Fruit fly (Drosophila melanogaster) whole organism, embryonic: Measurements from ENCODE around the gene CG31904.

Experiments
- Ada2b ChIP-seq: fragments of 200-800 bp; sonication (Bioruptor generic); IDR thresholded peaks from 2 replicates; pipeline ENCODE4 v1.3.6; 2022; ENCODE audit warnings: missing biosample characterization, missing genetic modification characterization
- CG10209 ChIP-seq: fragments of 200-800 bp; sonication (Bioruptor generic); optimal IDR thresholded peaks from 3 replicates; lab custom pipeline; 2017; ENCODE audit warnings: missing biosample characterization, mild to moderate bottlenecking, missing genetic modification characterization, missing genetic modification reagents
- CG10321 ChIP-seq: fragments of 200-800 bp; sonication (Bioruptor generic); IDR thresholded peaks from 2 replicates; pipeline ENCODE4 v1.3.6; 2022; ENCODE audit warnings: missing biosample characterization, missing genetic modification characterization
- CG11085 ChIP-seq: fragments of 200-800 bp; sonication (Bioruptor generic); IDR thresholded peaks from 2 replicates; pipeline ENCODE4 v1.3.6; 2022; ENCODE audit warnings: missing biosample characterization, missing genetic modification characterization
- CG12071 ChIP-seq: fragments of 200-800 bp; sonication (Bioruptor generic); optimal IDR thresholded peaks from 3 replicates; lab custom pipeline; 2018; ENCODE audit warnings: missing biosample characterization, mild to moderate bottlenecking, missing genetic modification characterization
- CG12219 ChIP-seq: fragments of 200-800 bp; sonication (Bioruptor generic); optimal IDR thresholded peaks from 3 replicates; lab custom pipeline; 2018; ENCODE audit warnings: missing biosample characterization, mild to moderate bottlenecking, missing genetic modification characterization
- CG13424 ChIP-seq: fragments of 200-800 bp; sonication (Bioruptor generic); optimal IDR thresholded peaks from 2 replicates; lab custom pipeline; 2019; ENCODE audit warnings: missing biosample characterization, mild to moderate bottlenecking, missing genetic modification characterization, moderate library complexity
- CG14965 ChIP-seq: fragments of 200-800 bp; sonication (Bioruptor generic); optimal IDR thresholded peaks from 2 replicates; lab custom pipeline; 2016; ENCODE audit warnings: missing biosample characterization, missing genetic modification characterization, borderline replicate concordance
- CG16863 ChIP-seq: fragments of 200-800 bp; sonication (Bioruptor generic); optimal IDR thresholded peaks from 3 replicates; lab custom pipeline; 2016; ENCODE audit warnings: missing biosample characterization, missing genetic modification characterization
- CG17359 ChIP-seq: fragments of 200-800 bp; sonication (Bioruptor generic); optimal IDR thresholded peaks from 3 replicates; lab custom pipeline; 2018; ENCODE audit warnings: missing biosample characterization, mild to moderate bottlenecking, missing genetic modification characterization, moderate library complexity
- CG18764 ChIP-seq: fragments of 200-800 bp; sonication (Bioruptor generic); optimal IDR thresholded peaks from 3 replicates; lab custom pipeline; 2016; ENCODE audit warnings: missing biosample characterization, missing genetic modification characterization
- CG2678 ChIP-seq: fragments of 200-800 bp; sonication (Bioruptor generic); optimal IDR thresholded peaks from 3 replicates; lab custom pipeline; 2019; ENCODE audit warnings: missing biosample characterization, mild to moderate bottlenecking, missing genetic modification characterization, moderate library complexity
- CG2889 ChIP-seq: fragments of 200-800 bp; sonication (Bioruptor generic); IDR thresholded peaks from 3 replicates; pipeline ENCODE4 v1.3.6; 2022; ENCODE audit warnings: missing biosample characterization, missing genetic modification characterization
- CG3281 ChIP-seq: fragments of 200-800 bp; sonication (Bioruptor generic); optimal IDR thresholded peaks from 3 replicates; lab custom pipeline; 2017; ENCODE audit warnings: missing biosample characterization, mild to moderate bottlenecking, missing genetic modification characterization
- CG4282 ChIP-seq: fragments of 200-800 bp; sonication (Bioruptor generic); optimal IDR thresholded peaks from 2 replicates; lab custom pipeline; 2016; ENCODE audit warnings: missing biosample characterization, missing genetic modification characterization
- CG6272 ChIP-seq: fragments of 200-800 bp; sonication (Bioruptor generic); IDR thresholded peaks from 2 replicates; pipeline ENCODE4 v1.3.6; 2022; ENCODE audit warnings: missing biosample characterization, missing genetic modification characterization
- CG6683 ChIP-seq: fragments of 200-800 bp; sonication (Bioruptor generic); optimal IDR thresholded peaks from 2 replicates; lab custom pipeline; 2017; ENCODE audit warnings: missing biosample characterization, mild to moderate bottlenecking, missing genetic modification characterization, missing genetic modification reagents
- CG6689 ChIP-seq: fragments of 200-800 bp; sonication (Bioruptor generic); IDR thresholded peaks from 2 replicates; pipeline ENCODE4 v1.3.6; 2022; ENCODE audit warnings: missing biosample characterization, missing genetic modification characterization
- CG6791 ChIP-seq: fragments of 200-800 bp; sonication (Bioruptor generic); IDR thresholded peaks from 3 replicates; pipeline ENCODE4 v1.3.6; 2022; ENCODE audit warnings: missing biosample characterization, missing genetic modification characterization; ENCODE audit not compliant: partially characterized antibody
- CG7928 ChIP-seq: fragments of 200-800 bp; sonication (Bioruptor generic); optimal IDR thresholded peaks from 2 replicates; lab custom pipeline; 2017; ENCODE audit warnings: missing biosample characterization, mild to moderate bottlenecking, missing genetic modification characterization
- CG8281 ChIP-seq: fragments of 200-800 bp; sonication (Bioruptor generic); optimal IDR thresholded peaks from 2 replicates; lab custom pipeline; 2018; ENCODE audit warnings: missing biosample characterization, mild to moderate bottlenecking, missing genetic modification characterization, moderate library complexity
- CG8478 ChIP-seq: fragments of >200 bp; optimal IDR thresholded peaks from 2 replicates; lab custom pipeline; 2018
- CG9876 ChIP-seq: fragments of 200-800 bp; sonication (Bioruptor generic); optimal IDR thresholded peaks from 2 replicates; lab custom pipeline; 2016; ENCODE audit warnings: missing biosample characterization, missing genetic modification characterization
- D19B ChIP-seq: fragments of 200-800 bp; sonication (Bioruptor generic); optimal IDR thresholded peaks from 2 replicates; lab custom pipeline; 2017; ENCODE audit warnings: missing biosample characterization, mild to moderate bottlenecking, missing genetic modification characterization
- Dll ChIP-seq: fragments of 200-800 bp; sonication (Bioruptor generic); IDR thresholded peaks from 4 replicates; pipeline ENCODE4 v1.3.6; 2022; ENCODE audit warnings: missing biosample characterization, missing genetic modification characterization; ENCODE audit not compliant: partially characterized antibody
- Hey ChIP-seq: fragments of 200-800 bp; sonication (Bioruptor generic); optimal IDR thresholded peaks from 3 replicates; lab custom pipeline; 2018; ENCODE audit warnings: missing biosample characterization, mild to moderate bottlenecking, missing genetic modification characterization
- NC2α ChIP-seq: fragments of 200-800 bp; sonication (Bioruptor generic); optimal IDR thresholded peaks from 2 replicates; lab custom pipeline; 2016; ENCODE audit warnings: missing biosample characterization, missing genetic modification characterization
- Poxn ChIP-seq: fragments of 200-800 bp; sonication (Bioruptor generic); IDR thresholded peaks from 2 replicates; pipeline ENCODE4 v1.3.6; 2022; ENCODE audit warnings: missing biosample characterization, missing genetic modification characterization
- Side ChIP-seq: fragments of 200-800 bp; sonication (Bioruptor generic); optimal IDR thresholded peaks from 2 replicates; lab custom pipeline; 2016; ENCODE audit warnings: missing biosample characterization, missing genetic modification characterization
- abd-A ChIP-seq: fragments of 200-800 bp; sonication (Bioruptor generic); optimal IDR thresholded peaks from 3 replicates; lab custom pipeline; 2019; ENCODE audit warnings: missing biosample characterization, mild to moderate bottlenecking, missing genetic modification characterization, moderate library complexity
- ac ChIP-seq: fragments of 200-800 bp; sonication (Bioruptor generic); optimal IDR thresholded peaks from 3 replicates; lab custom pipeline; 2017; ENCODE audit warnings: missing biosample characterization, mild to moderate bottlenecking, missing genetic modification characterization
- chinmo ChIP-seq: fragments of 200-800 bp; sonication (Bioruptor generic); IDR thresholded peaks from 4 replicates; pipeline ENCODE4 v1.3.6; 2022; ENCODE audit warnings: missing biosample characterization, missing genetic modification characterization; ENCODE audit not compliant: partially characterized antibody
- corto ChIP-seq: fragments of 200-800 bp; sonication (Bioruptor generic); optimal IDR thresholded peaks from 2 replicates; lab custom pipeline; 2016; ENCODE audit warnings: missing biosample characterization, mild to moderate bottlenecking, missing genetic modification characterization, moderate library complexity
- dm ChIP-seq: fragments of 200-800 bp; sonication (Bioruptor generic); optimal IDR thresholded peaks from 3 replicates; lab custom pipeline; 2016; ENCODE audit warnings: missing biosample characterization, missing genetic modification characterization
- gcm ChIP-seq: fragments of 200-800 bp; sonication (Bioruptor generic); optimal IDR thresholded peaks from 2 replicates; lab custom pipeline; 2019; ENCODE audit warnings: missing biosample characterization, mild to moderate bottlenecking, missing genetic modification characterization, moderate library complexity
- grau ChIP-seq: fragments of 200-800 bp; optimal IDR thresholded peaks from 3 replicates; lab custom pipeline; 2019; ENCODE audit warnings: missing biosample characterization, mild to moderate bottlenecking, missing genetic modification characterization, moderate library complexity
- ind ChIP-seq: fragments of 200-800 bp; sonication (Bioruptor generic); optimal IDR thresholded peaks from 3 replicates; lab custom pipeline; 2016; ENCODE audit warnings: missing biosample characterization, missing genetic modification characterization
- jing ChIP-seq: fragments of 200-800 bp; sonication (Bioruptor generic); optimal IDR thresholded peaks from 2 replicates; lab custom pipeline; 2018; ENCODE audit warnings: missing biosample characterization, mild to moderate bottlenecking, missing genetic modification characterization
- jumu ChIP-seq: fragments of 200-800 bp; sonication (Bioruptor generic); optimal IDR thresholded peaks from 3 replicates; lab custom pipeline; 2016; ENCODE audit warnings: missing biosample characterization, missing genetic modification characterization
- lilli ChIP-seq: fragments of 200-800 bp; sonication (Bioruptor generic); optimal IDR thresholded peaks from 3 replicates; lab custom pipeline; 2016; ENCODE audit warnings: missing biosample characterization, missing genetic modification characterization
- maf-S ChIP-seq: fragments of 200-800 bp; sonication (Bioruptor generic); optimal IDR thresholded peaks from 2 replicates; lab custom pipeline; 2016; ENCODE audit warnings: missing biosample characterization, missing genetic modification characterization
- mirr ChIP-seq: fragments of 200-800 bp; sonication (Bioruptor generic); optimal IDR thresholded peaks from 3 replicates; lab custom pipeline; 2018; ENCODE audit warnings: missing biosample characterization, mild to moderate bottlenecking, missing genetic modification characterization
- pb ChIP-seq: fragments of 200-800 bp; sonication (Bioruptor generic); optimal IDR thresholded peaks from 3 replicates; lab custom pipeline; 2016; ENCODE audit warnings: missing biosample characterization, missing genetic modification characterization
- pho ChIP-seq: fragments of 200-800 bp; sonication (Bioruptor generic); optimal IDR thresholded peaks from 2 replicates; lab custom pipeline; 2016; ENCODE audit warnings: missing biosample characterization, missing genetic modification characterization
- repo ChIP-seq: fragments of 200-800 bp; sonication (Bioruptor generic); optimal IDR thresholded peaks from 2 replicates; lab custom pipeline; 2016; ENCODE audit warnings: missing biosample characterization, missing genetic modification characterization
- sc ChIP-seq, 3 experiments: fragments of >200 bp in 2 of 3; fragments of 200-800 bp in 1 of 3; sonication (Bioruptor generic) in 1 of 3; optimal IDR thresholded peaks; 2 replicates in 2 of 3; 3 replicates in 1 of 3; lab custom pipeline; 2017; ENCODE audit warnings: mild to moderate bottlenecking in 1 of 3, missing biosample characterization in 1 of 3, missing genetic modification characterization in 1 of 3, missing genetic modification reagents in 1 of 3
- so ChIP-seq: fragments of 200-800 bp; sonication (Bioruptor generic); IDR thresholded peaks from 3 replicates; pipeline ENCODE4 v1.3.6; 2022; ENCODE audit warnings: missing biosample characterization, missing genetic modification characterization
- tio ChIP-seq: fragments of 200-800 bp; sonication (Bioruptor generic); optimal IDR thresholded peaks from 2 replicates; lab custom pipeline; 2017; ENCODE audit warnings: missing biosample characterization, missing genetic modification characterization, inconsistent platforms
- trh ChIP-seq: fragments of 200-800 bp; sonication (Bioruptor generic); optimal IDR thresholded peaks from 2 replicates; lab custom pipeline; 2016; ENCODE audit warnings: missing biosample characterization, missing genetic modification characterization
- yki ChIP-seq: fragments of >200 bp; optimal IDR thresholded peaks from 3 replicates; lab custom pipeline; 2018

CG31904 gene

DNA sequence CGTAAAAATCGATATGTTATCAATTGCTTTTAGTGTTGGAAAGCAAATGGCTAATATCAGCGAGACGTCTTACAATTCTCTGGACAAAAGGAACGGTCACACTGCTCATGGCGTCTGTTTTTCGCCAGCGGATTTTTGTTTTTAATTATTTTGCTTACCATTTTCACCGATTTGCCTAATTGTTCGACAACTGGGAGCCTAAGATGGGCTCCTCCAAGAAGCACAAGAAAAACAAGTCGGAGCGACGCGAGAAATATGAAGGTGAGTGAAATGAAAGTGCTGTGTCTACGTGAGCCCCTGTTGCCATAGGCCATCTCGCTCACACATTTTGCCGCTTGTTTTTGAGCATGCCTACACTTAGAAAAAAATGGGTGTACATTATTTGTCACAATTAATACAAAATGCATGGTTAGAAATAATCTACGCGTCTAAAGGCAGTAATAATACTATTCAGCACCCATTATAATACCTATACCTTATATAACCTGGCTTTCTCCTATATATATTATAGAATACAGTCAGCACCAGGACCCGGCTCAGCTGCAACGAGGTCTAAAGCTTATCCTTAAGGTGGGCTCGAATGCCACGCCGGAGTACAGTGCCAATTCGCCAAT is 44.3 kb upstream of the CG31904 start, which contains the start of gene Brd7-9 (continued):
- TF ChIP-seq CG10209 (GFP tag; lab: Kevin White, UChicago) (peak; percentile 68), dm (GFP tag; lab: Kevin White, UChicago) (peak; percentile 56), jing (GFP tag; lab: Kevin White, UChicago) (peak; percentile 28), CG17359 (peak; percentile 81), CG7928 (GFP tag; lab: Kevin White, UChicago) (peak; percentile 51), CG3281 (GFP tag; lab: Kevin White, UChicago) (peak; percentile 85), CG12219 (GFP tag; lab: Kevin White, UChicago) (peak; percentile 81), CG2889 (GFP tag; lab: Robert Waterston, UW) (peak; percentile 67; the same call in 1 of the 3 replicates), trh (no peak), grau (tag; lab: Kevin White, UChicago) (peak; percentile 62), CG12071 (peak; percentile 86), maf-S (peak; percentile 25), abd-A (tag; lab: Kevin White, UChicago) (no peak), CG13424 (peak; percentile 54), CG18764 (GFP tag; lab: Kevin White, UChicago) (peak; percentile 43), ind (peak; percentile 73), Side (peak; percentile 69), CG8281 (tag; lab: Kevin White, UChicago) (no peak), D19B (GFP tag; lab: Kevin White, UChicago) (peak; percentile 59), tio (GFP tag; lab: Kevin White, UChicago) (peak; percentile 56), chinmo (GFP tag; lab: Robert Waterston, UW) (0 out of 4 replicates have a peak, but pooled peaks have one; percentile 50), CG11085 (GFP tag; lab: Robert Waterston, UW) (peak; percentile 49; the same call in 1 of the 2 replicates), NC2α (GFP tag; lab: Kevin White, UChicago) (no peak), yki (lab: Kevin White, UChicago) (no peak), jumu (GFP tag; lab: Kevin White, UChicago) (peak; percentile 65), pb (peak; percentile 39), so (GFP tag; lab: Robert Waterston, UW) (peak; percentile 90), CG14965 (GFP tag; lab: Kevin White, UChicago) (no peak), CG6689 (GFP tag; lab: Robert Waterston, UW) (peak; percentile 71), CG8478 (no peak), corto (GFP tag; lab: Kevin White, UChicago) (no peak), pho (GFP tag; lab: Kevin White, UChicago) (peak; percentile 55), Poxn (GFP tag; lab: Robert Waterston, UW) (0 out of 2 replicates have a peak, but pooled peaks have one; percentile 14), lilli (peak; percentile 73), mirr (GFP tag; lab: Kevin White, UChicago) (no peak), CG6683 (GFP tag; lab: Kevin White, UChicago) (peak; percentile 57), Dll (GFP tag; lab: Robert Waterston, UW) (peak; percentile 69), CG2678 (tag; lab: Kevin White, UChicago) (peak; percentile 73), CG10321 (GFP tag; lab: Robert Waterston, UW) (peak; percentile 63; the same call in 1 of the 2 replicates), CG6272 (GFP tag; lab: Robert Waterston, UW) (no peak), CG16863 (GFP tag; lab: Kevin White, UChicago) (peak; percentile 49), repo (GFP tag; lab: Kevin White, UChicago) (peak; percentile 15), Hey (tag; lab: Kevin White, UChicago) (no peak), CG4282 (GFP tag; lab: Kevin White, UChicago) (no peak), CG6791 (GFP tag; lab: Robert Waterston, UW) (no peak), ac (GFP tag; lab: Kevin White, UChicago) (no peak), Ada2b (GFP tag; lab: Robert Waterston, UW) (peak; percentile 65), CG9876 (GFP tag; lab: Kevin White, UChicago) (no peak), sc (optimal IDR thresholded peaks at IDR 0.05; lab: Kevin White, UChicago) (no peak), sc (GFP tag; optimal IDR thresholded peaks at IDR 0.05; lab: Kevin White, UChicago) (peak; percentile 27), gcm (GFP tag; lab: Kevin White, UChicago) (peak; percentile 62)
